Fruit fly (Drosophila melanogaster): ENCODE measurements around the gene CG13010.

CG13010 gene

dm6 chrX:16647737-16648434 lies 30.9 kb downstream of the CG13010 start:
- TF ChIP-seq CG9139 (GFP tag; optimal IDR thresholded peaks at IDR 0.05) (peak; percentile 21), CG6163 (GFP tag; IDR thresholded peaks at IDR 0.05) (peak; percentile 53; the same call in 1 of the 3 replicates), vri (GFP tag; optimal IDR thresholded peaks at IDR 0.05) (peak; percentile 77), ss (GFP tag; optimal IDR thresholded peaks at IDR 0.05) (peak; percentile 55 to 57), eg (GFP tag; IDR thresholded peaks at IDR 0.05) (peak; percentile 40; the same call in 2 of the 3 replicates), CG6854 (GFP tag; optimal IDR thresholded peaks at IDR 0.05) (peak; percentile 77), CG4318 (GFP tag; optimal IDR thresholded peaks at IDR 0.05) (no peak), Gug (GFP tag; IDR thresholded peaks at IDR 0.05) (no peak), Eip78C (GFP tag) (peak; percentile 27), Eip93F (GFP tag; optimal IDR thresholded peaks at IDR 0.05) (no peak), CG8119 (GFP tag; IDR thresholded peaks at IDR 0.05) (0 out of 3 replicates have a peak, but pooled peaks have one; percentile 38), achi (GFP tag; optimal IDR thresholded peaks at IDR 0.05) (no peak), Met (GFP tag; optimal IDR thresholded peaks at IDR 0.05) (no peak)

dm6 chrX:16647092-16647632 lies 31.6 kb downstream of the CG13010 start:
- TF ChIP-seq Sox14 (GFP tag; optimal IDR thresholded peaks at IDR 0.05) (peak; percentile 28), CG3919 (GFP tag; optimal IDR thresholded peaks at IDR 0.05) (peak; percentile 1), Gug (GFP tag; IDR thresholded peaks at IDR 0.05) (no peak), CG7368 (GFP tag; optimal IDR thresholded peaks at IDR 0.05) (no peak), Hr4 (GFP tag; optimal IDR thresholded peaks at IDR 0.05) (no peak), esn (GFP tag; optimal IDR thresholded peaks at IDR 0.05) (peak; percentile 67), CG11902 (GFP tag; optimal IDR thresholded peaks at IDR 0.05) (no peak), vri (GFP tag; optimal IDR thresholded peaks at IDR 0.05) (no peak), CG6276 (GFP tag; optimal IDR thresholded peaks at IDR 0.05) (no peak), fkh (GFP tag; optimal IDR thresholded peaks at IDR 0.05) (no peak), CG15336 (GFP tag; IDR thresholded peaks at IDR 0.05) (no peak), dac (GFP tag; optimal IDR thresholded peaks at IDR 0.05) (no peak), lz (GFP tag; optimal IDR thresholded peaks at IDR 0.05) (peak; percentile 56), CG31627 (GFP tag; optimal IDR thresholded peaks at IDR 0.05) (peak; percentile 55), CG6163 (GFP tag; IDR thresholded peaks at IDR 0.05) (peak; percentile 18; the same call in 1 of the 3 replicates), CG11762 (GFP tag; optimal IDR thresholded peaks at IDR 0.05; ENCODE audit: insufficient read depth) (no peak), ss (GFP tag; optimal IDR thresholded peaks at IDR 0.05) (peak in 1 of 2 experiments; percentile 20), Blimp-1 (GFP tag; optimal IDR thresholded peaks at IDR 0.05) (no peak), Eip78C (GFP tag) (peak; percentile 82), achi (GFP tag; optimal IDR thresholded peaks at IDR 0.05) (no peak), CG1621 (tag; optimal IDR thresholded peaks at IDR 0.05) (no peak), fd59A (GFP tag; optimal IDR thresholded peaks at IDR 0.05) (peak; percentile 28), CG6792 (GFP tag; optimal IDR thresholded peaks at IDR 0.05) (peak; percentile 31), spab (GFP tag; optimal IDR thresholded peaks at IDR 0.05) (peak; percentile 5), CG16779 (tag; optimal IDR thresholded peaks at IDR 0.05) (no peak), CG4318 (GFP tag; optimal IDR thresholded peaks at IDR 0.05) (no peak), CG8632 (GFP tag; optimal IDR thresholded peaks at IDR 0.05) (peak; percentile 15), Smox (GFP tag; optimal IDR thresholded peaks at IDR 0.05) (peak; percentile 37), CG34406 (GFP tag; optimal IDR thresholded peaks at IDR 0.05) (peak; percentile 33), CG8119 (GFP tag; IDR thresholded peaks at IDR 0.05) (no peak), Sox15 (GFP tag; optimal IDR thresholded peaks at IDR 0.05) (peak; percentile 49), Met (GFP tag; optimal IDR thresholded peaks at IDR 0.05) (peak; percentile 42), CG8319 (GFP tag; optimal IDR thresholded peaks at IDR 0.05) (no peak), salr (GFP tag; optimal IDR thresholded peaks at IDR 0.05) (peak in 1 of 2 experiments; percentile 22), CG3032 (tag; optimal IDR thresholded peaks at IDR 0.05) (peak; percentile 19), Lpt (GFP tag; optimal IDR thresholded peaks at IDR 0.05) (no peak), Hr38 (GFP tag; optimal IDR thresholded peaks at IDR 0.05) (no peak), CG10669 (GFP tag; optimal IDR thresholded peaks at IDR 0.05) (peak; percentile 12), CG11294 (GFP tag; IDR thresholded peaks at IDR 0.05) (no peak), Sox102F (GFP tag; optimal IDR thresholded peaks at IDR 0.05) (peak; percentile 22), pdm3 (GFP tag; optimal IDR thresholded peaks at IDR 0.05) (peak; percentile 49), CG6854 (GFP tag; optimal IDR thresholded peaks at IDR 0.05) (no peak), topi (GFP tag; optimal IDR thresholded peaks at IDR 0.05) (peak; percentile 33), CG10631 (GFP tag; optimal IDR thresholded peaks at IDR 0.05) (peak; percentile 31)

Measured in whole organism, prepupa.